Fruit fly (Drosophila melanogaster): ENCODE measurements around the gene Ir40a.
A peak's percentile ranks its signal among the peaks of the same experiment; 100 is the strongest.

Ir40a gene

dm6 chr2L:22145269-22145917 is 68.8 kb downstream of the Ir40a start:
- no peak for TF ChIP-seq eg (GFP tag; IDR thresholded peaks at IDR 0.05)
- TF ChIP-seq svp (GFP tag) = peak; percentile 60
- no peak for TF ChIP-seq CG8319 (GFP tag; optimal IDR thresholded peaks at IDR 0.05)
- no peak for TF ChIP-seq CG6854 (GFP tag; optimal IDR thresholded peaks at IDR 0.05)
- no peak for TF ChIP-seq salr (GFP tag; optimal IDR thresholded peaks at IDR 0.05)
- peak; percentile 2 for TF ChIP-seq Eip78C (GFP tag)
- no peak for TF ChIP-seq CG3919 (GFP tag; optimal IDR thresholded peaks at IDR 0.05)
- peak; percentile 21 for TF ChIP-seq Sox14 (GFP tag; optimal IDR thresholded peaks at IDR 0.05)
- peak; percentile 10 for TF ChIP-seq dsx (GFP tag; optimal IDR thresholded peaks at IDR 0.05; ENCODE audit: poor library complexity, severe bottlenecking)
- TF ChIP-seq OdsH (GFP tag; optimal IDR thresholded peaks at IDR 0.05) = no peak
- TF ChIP-seq CG9139 (GFP tag; optimal IDR thresholded peaks at IDR 0.05) = peak; percentile 14

- TF ChIP-seq Met (GFP tag; optimal IDR thresholded peaks at IDR 0.05) = no peak
- TF ChIP-seq CG8632 (GFP tag; optimal IDR thresholded peaks at IDR 0.05) = no peak
- TF ChIP-seq Sox14 (GFP tag; optimal IDR thresholded peaks at IDR 0.05) = no peak
- TF ChIP-seq CG4318 (GFP tag; optimal IDR thresholded peaks at IDR 0.05) = no peak
- TF ChIP-seq eg (GFP tag; IDR thresholded peaks at IDR 0.05) = no peak
- no peak for TF ChIP-seq Eip75B (GFP tag; optimal IDR thresholded peaks at IDR 0.05)
- no peak for TF ChIP-seq Lpt (GFP tag; optimal IDR thresholded peaks at IDR 0.05)
- no peak for TF ChIP-seq Gug (GFP tag; IDR thresholded peaks at IDR 0.05)
- TF ChIP-seq achi (GFP tag; optimal IDR thresholded peaks at IDR 0.05) = no peak
- TF ChIP-seq Eip78C (GFP tag) = peak; percentile 49
- no peak for TF ChIP-seq spab (GFP tag; optimal IDR thresholded peaks at IDR 0.05)
- TF ChIP-seq pdm3 (GFP tag; optimal IDR thresholded peaks at IDR 0.05) = no peak
- peak; percentile 64 for TF ChIP-seq fkh (GFP tag; optimal IDR thresholded peaks at IDR 0.05)
Measured at dm6 chr2L:22144127-22144526, 70.0 kb downstream of the Ir40a start.

dm6 chr2L:22142696-22143176 is 71.4 kb downstream of the Ir40a start:
- TF ChIP-seq spab (GFP tag; optimal IDR thresholded peaks at IDR 0.05) = no peak
- no peak for TF ChIP-seq acj6 (GFP tag; optimal IDR thresholded peaks at IDR 0.05)
- TF ChIP-seq CG10669 (GFP tag; optimal IDR thresholded peaks at IDR 0.05) = no peak
- no peak for TF ChIP-seq Ets21C (GFP tag; optimal IDR thresholded peaks at IDR 0.05)
- TF ChIP-seq dac (GFP tag; optimal IDR thresholded peaks at IDR 0.05) = no peak
- TF ChIP-seq Eip75B (GFP tag; optimal IDR thresholded peaks at IDR 0.05) = no peak
- TF ChIP-seq CG11294 (GFP tag; IDR thresholded peaks at IDR 0.05) = no peak
- no peak for TF ChIP-seq CG34406 (GFP tag; optimal IDR thresholded peaks at IDR 0.05)
- no peak for TF ChIP-seq Sox102F (GFP tag; optimal IDR thresholded peaks at IDR 0.05)

- TF ChIP-seq CG4318 (GFP tag; optimal IDR thresholded peaks at IDR 0.05) (no peak), Gug (GFP tag; IDR thresholded peaks at IDR 0.05) (no peak), fkh (GFP tag; optimal IDR thresholded peaks at IDR 0.05) (peak; percentile 5), Sox102F (GFP tag; optimal IDR thresholded peaks at IDR 0.05) (no peak), cyc (GFP tag; optimal IDR thresholded peaks at IDR 0.05) (no peak), Hr4 (GFP tag; optimal IDR thresholded peaks at IDR 0.05) (no peak), CG15336 (GFP tag; IDR thresholded peaks at IDR 0.05) (no peak)
Measured at dm6 chr2L:22139960-22140359, 74.2 kb downstream of the Ir40a start.
